Fruit fly (Drosophila melanogaster) whole organism, embryonic: Measurements from ENCODE around the gene cac.

Experiments
- Abd-B ChIP-seq: fragments of 200-800 bp; sonication (Bioruptor generic); optimal IDR thresholded peaks from 2 replicates; lab custom pipeline; 2018; ENCODE audit warnings: missing biosample characterization, mild to moderate bottlenecking, missing genetic modification characterization, moderate library complexity
- Aef1 ChIP-seq: fragments of 200-800 bp; sonication (Bioruptor generic); IDR thresholded peaks from 3 replicates; pipeline ENCODE4 v1.3.6; 2022; ENCODE audit warnings: missing biosample characterization, missing genetic modification characterization
- Antp ChIP-seq: fragments of 200-800 bp; sonication (Bioruptor generic); optimal IDR thresholded peaks from 3 replicates; lab custom pipeline; 2016; ENCODE audit warnings: missing biosample characterization, missing genetic modification characterization
- Asciz ChIP-seq: fragments of 200-800 bp; sonication (Bioruptor generic); optimal IDR thresholded peaks from 2 replicates; lab custom pipeline; 2017; ENCODE audit warnings: missing biosample characterization, mild to moderate bottlenecking, missing genetic modification characterization, missing genetic modification reagents
- Blimp-1 ChIP-seq: fragments of 200-800 bp; sonication (Bioruptor generic); optimal IDR thresholded peaks from 3 replicates; lab custom pipeline; 2018; ENCODE audit warnings: missing biosample characterization, missing genetic modification characterization, mild to moderate bottlenecking, moderate library complexity, missing genetic modification reagents
- CG10366 ChIP-seq: fragments of 200-800 bp; sonication (Bioruptor generic); IDR thresholded peaks from 2 replicates; pipeline ENCODE4 v1.3.6; 2022; ENCODE audit warnings: missing biosample characterization, missing genetic modification characterization
- CG10543 ChIP-seq: fragments of 200-800 bp; sonication (Bioruptor generic); optimal IDR thresholded peaks from 3 replicates; lab custom pipeline; 2017; ENCODE audit warnings: missing biosample characterization, mild to moderate bottlenecking, missing genetic modification characterization, moderate library complexity
- CG11085 ChIP-seq: fragments of 200-800 bp; sonication (Bioruptor generic); IDR thresholded peaks from 2 replicates; pipeline ENCODE4 v1.3.6; 2022; ENCODE audit warnings: missing biosample characterization, missing genetic modification characterization
- CG13775 ChIP-seq: fragments of 200-800 bp; sonication (Bioruptor generic); optimal IDR thresholded peaks from 3 replicates; lab custom pipeline; 2017; ENCODE audit warnings: missing biosample characterization, mild to moderate bottlenecking, missing genetic modification characterization
- CG13894 ChIP-seq: fragments of 200-800 bp; sonication (Bioruptor generic); optimal IDR thresholded peaks from 3 replicates; lab custom pipeline; 2018; ENCODE audit warnings: missing biosample characterization, mild to moderate bottlenecking, missing genetic modification characterization, moderate library complexity
- CG14965 ChIP-seq: fragments of 200-800 bp; sonication (Bioruptor generic); optimal IDR thresholded peaks from 2 replicates; lab custom pipeline; 2016; ENCODE audit warnings: missing biosample characterization, missing genetic modification characterization, borderline replicate concordance
- CG16863 ChIP-seq: fragments of 200-800 bp; sonication (Bioruptor generic); optimal IDR thresholded peaks from 3 replicates; lab custom pipeline; 2016; ENCODE audit warnings: missing biosample characterization, missing genetic modification characterization
- CG17361 ChIP-seq: fragments of 200-800 bp; sonication (Bioruptor generic); IDR thresholded peaks from 3 replicates; pipeline ENCODE4 v1.3.6; 2022; ENCODE audit warnings: missing biosample characterization, missing genetic modification characterization
- CG17568 ChIP-seq: fragments of 200-800 bp; sonication (Bioruptor generic); optimal IDR thresholded peaks from 2 replicates; lab custom pipeline; 2018; ENCODE audit warnings: missing biosample characterization, mild to moderate bottlenecking, missing genetic modification characterization, moderate library complexity
- CG18599 ChIP-seq: fragments of 200-800 bp; sonication (Bioruptor generic); optimal IDR thresholded peaks from 3 replicates; lab custom pipeline; 2017; ENCODE audit warnings: missing biosample characterization, missing genetic modification characterization, mild to moderate bottlenecking, moderate library complexity, missing genetic modification reagents
- CG2129 ChIP-seq: fragments of 200-800 bp; sonication (Bioruptor generic); IDR thresholded peaks from 2 replicates; pipeline ENCODE4 v1.3.6; 2022; ENCODE audit warnings: missing biosample characterization, missing genetic modification characterization; ENCODE audit not compliant: partially characterized antibody
- CG3281 ChIP-seq: fragments of 200-800 bp; sonication (Bioruptor generic); optimal IDR thresholded peaks from 3 replicates; lab custom pipeline; 2017; ENCODE audit warnings: missing biosample characterization, mild to moderate bottlenecking, missing genetic modification characterization
- CG34422 ChIP-seq: fragments of 200-800 bp; sonication (Bioruptor generic); IDR thresholded peaks from 3 replicates; pipeline ENCODE4 v1.3.6; 2022; ENCODE audit warnings: missing biosample characterization, missing genetic modification characterization
- CG5245 ChIP-seq: fragments of 200-800 bp; sonication (Bioruptor generic); optimal IDR thresholded peaks from 3 replicates; lab custom pipeline; 2016; ENCODE audit warnings: missing biosample characterization, missing genetic modification characterization
- CG6689 ChIP-seq: fragments of 200-800 bp; sonication (Bioruptor generic); IDR thresholded peaks from 2 replicates; pipeline ENCODE4 v1.3.6; 2022; ENCODE audit warnings: missing biosample characterization, missing genetic modification characterization
- CG7556 ChIP-seq: fragments of 200-800 bp; sonication (Bioruptor generic); optimal IDR thresholded peaks from 2 replicates; lab custom pipeline; 2017; ENCODE audit warnings: missing biosample characterization, mild to moderate bottlenecking, missing genetic modification characterization
- CG8765 ChIP-seq: fragments of 200-800 bp; sonication (Bioruptor generic); IDR thresholded peaks from 2 replicates; pipeline ENCODE4 v1.3.6; 2022; ENCODE audit warnings: missing biosample characterization, missing genetic modification characterization
- CHES-1-like ChIP-seq: fragments of 200-800 bp; sonication (Bioruptor generic); optimal IDR thresholded peaks from 2 replicates; lab custom pipeline; 2016; ENCODE audit warnings: missing biosample characterization, missing genetic modification characterization
- Dad ChIP-seq: fragments of 200-800 bp; sonication (Bioruptor generic); optimal IDR thresholded peaks from 3 replicates; lab custom pipeline; 2016; ENCODE audit warnings: missing biosample characterization, missing genetic modification characterization
- Drgx ChIP-seq: fragments of 200-800 bp; sonication (Bioruptor generic); IDR thresholded peaks from 2 replicates; pipeline ENCODE4 v1.3.6; 2022; ENCODE audit warnings: missing biosample characterization, missing genetic modification characterization
- ERR ChIP-seq: fragments of 200-800 bp; sonication (Bioruptor generic); optimal IDR thresholded peaks from 2 replicates; lab custom pipeline; 2016; ENCODE audit warnings: missing biosample characterization, missing genetic modification characterization
- Fer1 ChIP-seq: fragments of 200-800 bp; sonication (Bioruptor generic); optimal IDR thresholded peaks from 2 replicates; lab custom pipeline; 2017; ENCODE audit warnings: missing biosample characterization, mild to moderate bottlenecking, missing genetic modification characterization
- HLH3B ChIP-seq: fragments of 200-800 bp; sonication (Bioruptor generic); IDR thresholded peaks from 2 replicates; pipeline ENCODE4 v1.3.6; 2022; ENCODE audit warnings: missing biosample characterization, missing genetic modification characterization
- HmgD ChIP-seq: fragments of 200-800 bp; sonication (Bioruptor generic); optimal IDR thresholded peaks from 3 replicates; lab custom pipeline; 2016; ENCODE audit warnings: missing biosample characterization, missing genetic modification characterization
- Hmx ChIP-seq: fragments of 200-800 bp; sonication (Bioruptor generic); optimal IDR thresholded peaks from 2 replicates; lab custom pipeline; 2016; ENCODE audit warnings: missing biosample characterization, missing genetic modification characterization
- Kr ChIP-seq: fragments of 200-800 bp; sonication (Bioruptor generic); optimal IDR thresholded peaks from 2 replicates; lab custom pipeline; 2017; ENCODE audit warnings: missing biosample characterization, mild to moderate bottlenecking, missing genetic modification characterization
- Lpt ChIP-seq: fragments of >200 bp; optimal IDR thresholded peaks from 2 replicates; lab custom pipeline; 2018; ENCODE audit warnings: missing biosample characterization, missing genetic modification characterization
- Oaz ChIP-seq: fragments of 200-800 bp; sonication (Bioruptor generic); IDR thresholded peaks from 2 replicates; pipeline ENCODE4 v1.3.6; 2022; ENCODE audit warnings: missing biosample characterization, missing genetic modification characterization
- PHDP ChIP-seq: fragments of 200-800 bp; sonication (Bioruptor generic); optimal IDR thresholded peaks from 3 replicates; lab custom pipeline; 2018; ENCODE audit warnings: missing biosample characterization, mild to moderate bottlenecking, missing genetic modification characterization, moderate library complexity
- Ravus ChIP-seq: fragments of 200-800 bp; sonication (Bioruptor generic); IDR thresholded peaks from 2 replicates; pipeline ENCODE4 v1.3.6; 2022; ENCODE audit warnings: missing biosample characterization, missing genetic modification characterization
- Rfx ChIP-seq: fragments of 200-800 bp; sonication (Bioruptor generic); IDR thresholded peaks from 2 replicates; pipeline ENCODE4 v1.3.6; 2022; ENCODE audit warnings: missing biosample characterization, missing genetic modification characterization
- ato ChIP-seq: fragments of 200-800 bp; sonication (Bioruptor generic); IDR thresholded peaks from 2 replicates; pipeline ENCODE4 v1.3.6; 2022; ENCODE audit warnings: missing biosample characterization, missing genetic modification characterization; ENCODE audit not compliant: partially characterized antibody
- chinmo ChIP-seq: fragments of 200-800 bp; sonication (Bioruptor generic); IDR thresholded peaks from 4 replicates; pipeline ENCODE4 v1.3.6; 2022; ENCODE audit warnings: missing biosample characterization, missing genetic modification characterization; ENCODE audit not compliant: partially characterized antibody
- danr ChIP-seq: fragments of 200-800 bp; sonication (Bioruptor generic); IDR thresholded peaks from 2 replicates; pipeline ENCODE4 v1.3.6; 2022; ENCODE audit warnings: missing biosample characterization, missing genetic modification characterization
- emc ChIP-seq: fragments of 200-800 bp; sonication (Bioruptor generic); optimal IDR thresholded peaks from 2 replicates; lab custom pipeline; 2016; ENCODE audit warnings: missing biosample characterization, missing genetic modification characterization
- jigr1 ChIP-seq: fragments of 200-800 bp; sonication (Bioruptor generic); IDR thresholded peaks from 3 replicates; pipeline ENCODE4 v1.3.6; 2022; ENCODE audit warnings: missing biosample characterization, missing genetic modification characterization
- ken ChIP-seq: fragments of 200-800 bp; sonication (Bioruptor generic); IDR thresholded peaks from 3 replicates; pipeline ENCODE4 v1.3.6; 2022; ENCODE audit warnings: missing biosample characterization, missing genetic modification characterization
- knrl ChIP-seq: fragments of 200-800 bp; sonication (Bioruptor generic); IDR thresholded peaks from 3 replicates; pipeline ENCODE4 v1.3.6; 2022; ENCODE audit warnings: missing biosample characterization, missing genetic modification characterization; ENCODE audit not compliant: partially characterized antibody
- nerfin-2 ChIP-seq: fragments of 200-800 bp; sonication (Bioruptor generic); IDR thresholded peaks from 2 replicates; pipeline ENCODE4 v1.3.6; 2022; ENCODE audit warnings: missing biosample characterization, missing genetic modification characterization; ENCODE audit not compliant: partially characterized antibody
- oc ChIP-seq: fragments of 200-800 bp; sonication (Bioruptor generic); optimal IDR thresholded peaks from 2 replicates; lab custom pipeline; 2018; ENCODE audit warnings: missing biosample characterization, mild to moderate bottlenecking, missing genetic modification characterization, moderate library complexity
- pum ChIP-seq: fragments of 200-800 bp; sonication (Bioruptor generic); optimal IDR thresholded peaks from 2 replicates; lab custom pipeline; 2016; ENCODE audit warnings: missing biosample characterization, missing genetic modification characterization
- schlank ChIP-seq: fragments of 200-800 bp; sonication (Bioruptor generic); optimal IDR thresholded peaks from 2 replicates; lab custom pipeline; 2018; ENCODE audit warnings: missing biosample characterization, mild to moderate bottlenecking, missing genetic modification characterization
- seq ChIP-seq: fragments of 200-800 bp; sonication (Bioruptor generic); IDR thresholded peaks from 2 replicates; pipeline ENCODE4 v1.3.6; 2022; ENCODE audit warnings: missing biosample characterization, missing genetic modification characterization
- so ChIP-seq: fragments of 200-800 bp; sonication (Bioruptor generic); IDR thresholded peaks from 3 replicates; pipeline ENCODE4 v1.3.6; 2022; ENCODE audit warnings: missing biosample characterization, missing genetic modification characterization
- tll ChIP-seq, 2 experiments: fragments of 200-800 bp in 1 of 2; fragments of >200 bp in 1 of 2; sonication (Bioruptor generic) in 1 of 2; optimal IDR thresholded peaks; 2 replicates each; lab custom pipeline; 2017 to 2019; ENCODE audit warnings: missing biosample characterization in 2 of 2, missing genetic modification characterization in 2 of 2, mild to moderate bottlenecking in 1 of 2, moderate library complexity in 1 of 2

cac gene

dm6 chrX:12014800-12015389 is 30.0 kb upstream of the cac start (continued):
- TF ChIP-seq emc (no peak), HLH3B (GFP tag; lab: Robert Waterston, UW) (peak; percentile 53), CG14965 (GFP tag; lab: Kevin White, UChicago) (no peak), Lpt (no peak), Oaz (GFP tag; lab: Robert Waterston, UW) (no peak), CG3281 (no peak), CG10366 (GFP tag; lab: Robert Waterston, UW) (peak; percentile 34), Antp (GFP tag; lab: Kevin White, UChicago) (no peak), CG6689 (GFP tag; lab: Robert Waterston, UW) (peak; percentile 28; the same call in 1 of the 2 replicates), CG34422 (peak; percentile 58), oc (tag; lab: Kevin White, UChicago) (no peak), Hmx (GFP tag; lab: Kevin White, UChicago) (no peak), CG17361 (GFP tag; lab: Robert Waterston, UW) (peak; percentile 59; the same call in 2 of the 3 replicates), HmgD (GFP tag; lab: Kevin White, UChicago) (no peak), chinmo (GFP tag; lab: Robert Waterston, UW) (no peak), ken (peak; percentile 57; the same call in 1 of the 3 replicates), ERR (GFP tag; lab: Kevin White, UChicago) (peak; percentile 9), Dad (peak; percentile 20), Asciz (GFP tag; lab: Kevin White, UChicago) (no peak), nerfin-2 (GFP tag; lab: Robert Waterston, UW) (no peak), CG18599 (GFP tag; lab: Kevin White, UChicago) (peak; percentile 29), seq (GFP tag; lab: Robert Waterston, UW) (peak; percentile 32; the same call in 1 of the 2 replicates), PHDP (peak; percentile 37), ato (GFP tag; lab: Robert Waterston, UW) (no peak), CG7556 (no peak), Ravus (GFP tag; lab: Robert Waterston, UW) (peak; percentile 11; the same call in 1 of the 2 replicates), Aef1 (GFP tag; lab: Robert Waterston, UW) (peak; percentile 19; the same call in 2 of the 3 replicates), danr (GFP tag; lab: Robert Waterston, UW) (no peak), CG13775 (GFP tag; lab: Kevin White, UChicago) (peak; percentile 4), Blimp-1 (peak; percentile 29), CG11085 (GFP tag; lab: Robert Waterston, UW) (no peak), Fer1 (GFP tag; lab: Kevin White, UChicago) (no peak), so (GFP tag; lab: Robert Waterston, UW) (no peak), Kr (no peak), CG16863 (peak; percentile 11), knrl (GFP tag; lab: Robert Waterston, UW) (no peak), pum (GFP tag; lab: Kevin White, UChicago) (peak; percentile 6), CG8765 (GFP tag; lab: Robert Waterston, UW) (no peak), CG17568 (GFP tag; lab: Kevin White, UChicago) (no peak), Rfx (GFP tag; lab: Robert Waterston, UW) (peak; percentile 23), jigr1 (GFP tag; lab: Robert Waterston, UW) (no peak), CG5245 (GFP tag; lab: Kevin White, UChicago) (peak; percentile 25), CHES-1-like (peak; percentile 5), CG10543 (GFP tag; lab: Kevin White, UChicago) (peak; percentile 5), Drgx (GFP tag; lab: Robert Waterston, UW) (no peak; the same call in none of the 2 replicates), Abd-B (GFP tag; lab: Kevin White, UChicago) (no peak), schlank (tag; lab: Kevin White, UChicago) (no peak), CG13894 (tag; lab: Kevin White, UChicago) (no peak), CG2129 (no peak), tll (GFP tag; optimal IDR thresholded peaks at IDR 0.05; lab: Kevin White, UChicago) (no peak)
